Worm (Caenorhabditis elegans): ENCODE results near the gene K06B4.4.

DNA sequence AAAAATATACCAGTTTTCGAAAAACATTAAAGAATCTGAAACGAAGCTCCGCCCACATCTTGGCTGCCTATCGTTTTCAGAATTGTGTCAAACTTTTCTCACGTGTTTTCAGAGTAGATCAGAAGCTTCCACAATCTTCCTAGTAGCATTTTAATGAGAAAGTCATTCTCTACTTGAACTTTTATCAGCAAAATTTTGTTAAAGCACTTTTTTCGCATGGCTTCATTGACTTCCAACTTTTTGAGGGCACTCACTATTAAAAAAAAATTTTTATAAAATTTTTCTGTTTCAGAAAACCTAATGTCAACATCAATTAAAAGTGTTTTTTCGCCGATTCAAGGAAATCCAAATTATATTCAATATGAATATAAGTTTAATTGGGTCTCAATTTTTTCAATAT lies 18.8 kb upstream of the K06B4.4 start, which contains the start of gene sru-42:
- TF ChIP-seq tra-4 (tag; optimal IDR thresholded peaks at IDR 0.05) (no peak), ama-1 (optimal IDR thresholded peaks at IDR 0.05) (no peak), F13C5.2 (tag; optimal IDR thresholded peaks at IDR 0.05) (no peak), hnd-1 (tag; optimal IDR thresholded peaks at IDR 0.05) (no peak)
